Fruit fly (Drosophila melanogaster) whole organism, embryonic: ENCODE measurements around the gene chic.

Experiments
- CG10543 ChIP-seq: fragments of 200-800 bp; sonication (Bioruptor generic); optimal IDR thresholded peaks from 3 replicates; lab custom pipeline; 2017; ENCODE audit warnings: missing biosample characterization, mild to moderate bottlenecking, missing genetic modification characterization, moderate library complexity
- CG10959 ChIP-seq: fragments of 200-800 bp; sonication (Bioruptor generic); IDR thresholded peaks from 2 replicates; pipeline ENCODE4 v1.3.6; 2022; ENCODE audit warnings: missing biosample characterization, missing genetic modification characterization
- CG11504 ChIP-seq: fragments of 200-800 bp; sonication (Bioruptor generic); optimal IDR thresholded peaks from 3 replicates; lab custom pipeline; 2019; ENCODE audit warnings: missing biosample characterization, mild to moderate bottlenecking, missing genetic modification characterization, moderate library complexity
- CG12071 ChIP-seq: fragments of 200-800 bp; sonication (Bioruptor generic); optimal IDR thresholded peaks from 3 replicates; lab custom pipeline; 2018; ENCODE audit warnings: missing biosample characterization, mild to moderate bottlenecking, missing genetic modification characterization
- CG13424 ChIP-seq: fragments of 200-800 bp; sonication (Bioruptor generic); optimal IDR thresholded peaks from 2 replicates; lab custom pipeline; 2019; ENCODE audit warnings: missing biosample characterization, mild to moderate bottlenecking, missing genetic modification characterization, moderate library complexity
- CG15073 ChIP-seq: fragments of 200-800 bp; sonication (Bioruptor generic); optimal IDR thresholded peaks from 2 replicates; lab custom pipeline; 2016; ENCODE audit warnings: missing biosample characterization, missing genetic modification characterization
- CG15479 ChIP-seq: fragments of 200-800 bp; sonication (Bioruptor generic); optimal IDR thresholded peaks from 3 replicates; lab custom pipeline; 2019; ENCODE audit warnings: missing biosample characterization, mild to moderate bottlenecking, missing genetic modification characterization, moderate library complexity
- CG15601 ChIP-seq: fragments of 200-800 bp; sonication (Bioruptor generic); optimal IDR thresholded peaks from 3 replicates; lab custom pipeline; 2019; ENCODE audit warnings: missing biosample characterization, mild to moderate bottlenecking, missing genetic modification characterization, moderate library complexity
- CG1792 ChIP-seq: fragments of 200-800 bp; sonication (Bioruptor generic); optimal IDR thresholded peaks from 2 replicates; lab custom pipeline; 2016; ENCODE audit warnings: missing biosample characterization, missing genetic modification characterization
- CG1832 ChIP-seq: fragments of 200-800 bp; sonication (Bioruptor generic); optimal IDR thresholded peaks from 2 replicates; lab custom pipeline; 2017; ENCODE audit warnings: missing biosample characterization, mild to moderate bottlenecking, missing genetic modification characterization, inconsistent platforms
- CG2875 ChIP-seq: fragments of 200-800 bp; sonication (Bioruptor generic); optimal IDR thresholded peaks from 2 replicates; lab custom pipeline; 2017; ENCODE audit warnings: missing biosample characterization, mild to moderate bottlenecking, missing genetic modification characterization, missing genetic modification reagents
- CG3281 ChIP-seq: fragments of 200-800 bp; sonication (Bioruptor generic); optimal IDR thresholded peaks from 3 replicates; lab custom pipeline; 2017; ENCODE audit warnings: missing biosample characterization, mild to moderate bottlenecking, missing genetic modification characterization
- CG34422 ChIP-seq: fragments of 200-800 bp; sonication (Bioruptor generic); IDR thresholded peaks from 3 replicates; pipeline ENCODE4 v1.3.6; 2022; ENCODE audit warnings: missing biosample characterization, missing genetic modification characterization
- CG42726 ChIP-seq: fragments of 200-800 bp; sonication (Bioruptor generic); IDR thresholded peaks from 2 replicates; pipeline ENCODE4 v1.3.6; 2022; ENCODE audit warnings: missing biosample characterization, missing genetic modification characterization; ENCODE audit not compliant: partially characterized antibody
- CG6813 ChIP-seq: fragments of 200-800 bp; sonication (Bioruptor generic); optimal IDR thresholded peaks from 2 replicates; lab custom pipeline; 2017; ENCODE audit warnings: missing biosample characterization, missing genetic modification characterization, mild to moderate bottlenecking, moderate library complexity, missing genetic modification reagents
- CG7745 ChIP-seq: fragments of 200-800 bp; sonication (Bioruptor generic); optimal IDR thresholded peaks from 2 replicates; lab custom pipeline; 2018; ENCODE audit warnings: missing biosample characterization, mild to moderate bottlenecking, missing genetic modification characterization, moderate library complexity
- Dad ChIP-seq: fragments of 200-800 bp; sonication (Bioruptor generic); optimal IDR thresholded peaks from 3 replicates; lab custom pipeline; 2016; ENCODE audit warnings: missing biosample characterization, missing genetic modification characterization
- Dref ChIP-seq: fragments of 200-800 bp; sonication (Bioruptor generic); IDR thresholded peaks from 2 replicates; pipeline ENCODE4 v1.3.6; 2022; ENCODE audit warnings: missing biosample characterization, missing genetic modification characterization
- E2f2 ChIP-seq: fragments of 200-800 bp; sonication (Bioruptor generic); IDR thresholded peaks from 2 replicates; pipeline ENCODE4 v1.3.6; 2022; ENCODE audit warnings: missing biosample characterization, missing genetic modification characterization
- HmgZ ChIP-seq: fragments of 200-800 bp; sonication (Bioruptor generic); optimal IDR thresholded peaks from 2 replicates; lab custom pipeline; 2018; ENCODE audit warnings: missing biosample characterization, mild to moderate bottlenecking, missing genetic modification characterization
- Med ChIP-seq: fragments of 200-800 bp; sonication (Bioruptor generic); peaks from one replicate; lab custom pipeline; 2016; ENCODE audit warnings: missing biosample characterization, missing genetic modification characterization, mild to moderate bottlenecking, inconsistent platforms, moderate library complexity
- NC2α ChIP-seq: fragments of 200-800 bp; sonication (Bioruptor generic); optimal IDR thresholded peaks from 2 replicates; lab custom pipeline; 2016; ENCODE audit warnings: missing biosample characterization, missing genetic modification characterization
- NfI ChIP-seq: fragments of 200-800 bp; sonication (Bioruptor generic); optimal IDR thresholded peaks from 3 replicates; lab custom pipeline; 2018; ENCODE audit warnings: missing biosample characterization, mild to moderate bottlenecking, missing genetic modification characterization, moderate library complexity
- Opbp ChIP-seq: fragments of 200-800 bp; sonication (Bioruptor generic); IDR thresholded peaks from 3 replicates; pipeline ENCODE4 v1.3.6; 2022; ENCODE audit warnings: missing biosample characterization, missing genetic modification characterization; ENCODE audit not compliant: partially characterized antibody
- Pdp1 ChIP-seq, 2 experiments: fragments of 200-800 bp; sonication (Bioruptor generic); optimal IDR thresholded peaks; 3 replicates each; lab custom pipeline; 2016; ENCODE audit warnings: missing biosample characterization in 2 of 2, missing genetic modification characterization in 2 of 2, mild to moderate bottlenecking in 1 of 2, moderate library complexity in 1 of 2
- Ptx1 ChIP-seq: fragments of 200-800 bp; sonication (Bioruptor generic); IDR thresholded peaks from 2 replicates; pipeline ENCODE4 v1.3.6; 2022; ENCODE audit warnings: missing biosample characterization, missing genetic modification characterization
- Trl ChIP-seq, 3 experiments: fragments of >200 bp in 2 of 3; fragments of 200-800 bp in 1 of 3; sonication (Bioruptor generic) in 1 of 3; optimal IDR thresholded peaks; 2 replicates in 1 of 3; 3 replicates in 2 of 3; lab custom pipeline; 2016 to 2017; ENCODE audit warnings: missing biosample characterization in 1 of 3, missing genetic modification characterization in 1 of 3
- ato ChIP-seq: fragments of 200-800 bp; sonication (Bioruptor generic); IDR thresholded peaks from 2 replicates; pipeline ENCODE4 v1.3.6; 2022; ENCODE audit warnings: missing biosample characterization, missing genetic modification characterization; ENCODE audit not compliant: partially characterized antibody
- bbx ChIP-seq: fragments of 200-800 bp; sonication (Bioruptor generic); IDR thresholded peaks from 2 replicates; pipeline ENCODE4 v1.3.6; 2022; ENCODE audit warnings: missing biosample characterization, missing genetic modification characterization; ENCODE audit not compliant: partially characterized antibody
- chinmo ChIP-seq: fragments of 200-800 bp; sonication (Bioruptor generic); IDR thresholded peaks from 4 replicates; pipeline ENCODE4 v1.3.6; 2022; ENCODE audit warnings: missing biosample characterization, missing genetic modification characterization; ENCODE audit not compliant: partially characterized antibody
- chm ChIP-seq: fragments of 200-800 bp; sonication (Bioruptor generic); IDR thresholded peaks from 2 replicates; pipeline ENCODE4 v1.3.6; 2022; ENCODE audit warnings: missing biosample characterization, missing genetic modification characterization
- cwo ChIP-seq: fragments of 200-800 bp; sonication (Bioruptor generic); optimal IDR thresholded peaks from 3 replicates; lab custom pipeline; 2017; ENCODE audit warnings: missing biosample characterization, missing genetic modification characterization, mild to moderate bottlenecking, moderate library complexity, missing genetic modification reagents
- dati ChIP-seq: fragments of 200-800 bp; sonication (Bioruptor generic); IDR thresholded peaks from 2 replicates; pipeline ENCODE4 v1.3.6; 2022; ENCODE audit warnings: missing biosample characterization, missing genetic modification characterization
- eyg ChIP-seq: fragments of 200-800 bp; sonication (Bioruptor generic); optimal IDR thresholded peaks from 3 replicates; lab custom pipeline; 2016; ENCODE audit warnings: missing biosample characterization, missing genetic modification characterization
- gce ChIP-seq: fragments of 200-800 bp; sonication (Bioruptor generic); IDR thresholded peaks from 3 replicates; pipeline ENCODE4 v1.3.6; 2022; ENCODE audit warnings: missing biosample characterization, missing genetic modification characterization
- hb ChIP-seq: fragments of 200-800 bp; sonication (Bioruptor generic); IDR thresholded peaks from 3 replicates; pipeline ENCODE4 v1.3.6; 2022; ENCODE audit warnings: missing biosample characterization, missing genetic modification characterization; ENCODE audit not compliant: partially characterized antibody
- hbn ChIP-seq: fragments of 200-800 bp; sonication (Bioruptor generic); IDR thresholded peaks from 2 replicates; pipeline ENCODE4 v1.3.6; 2022; ENCODE audit warnings: missing biosample characterization, missing genetic modification characterization; ENCODE audit not compliant: partially characterized antibody
- klu ChIP-seq: fragments of 200-800 bp; sonication (Bioruptor generic); IDR thresholded peaks from 2 replicates; pipeline ENCODE4 v1.3.6; 2022; ENCODE audit warnings: missing biosample characterization, missing genetic modification characterization
- maf-S ChIP-seq: fragments of 200-800 bp; sonication (Bioruptor generic); optimal IDR thresholded peaks from 2 replicates; lab custom pipeline; 2016; ENCODE audit warnings: missing biosample characterization, missing genetic modification characterization
- onecut ChIP-seq: fragments of 200-800 bp; sonication (Bioruptor generic); IDR thresholded peaks from 2 replicates; pipeline ENCODE4 v1.3.6; 2022; ENCODE audit warnings: missing biosample characterization, missing genetic modification characterization
- pros ChIP-seq: fragments of 200-800 bp; sonication (Bioruptor generic); optimal IDR thresholded peaks from 3 replicates; lab custom pipeline; 2019; ENCODE audit warnings: missing biosample characterization, mild to moderate bottlenecking, missing genetic modification characterization, moderate library complexity
- tap ChIP-seq: fragments of 200-800 bp; optimal IDR thresholded peaks from 3 replicates; lab custom pipeline; 2019; ENCODE audit warnings: missing biosample characterization, mild to moderate bottlenecking, missing genetic modification characterization, moderate library complexity
- yki ChIP-seq: fragments of >200 bp; optimal IDR thresholded peaks from 3 replicates; lab custom pipeline; 2018
- zen2 ChIP-seq: fragments of 200-800 bp; sonication (Bioruptor generic); IDR thresholded peaks from 3 replicates; pipeline ENCODE4 v1.3.6; 2022; ENCODE audit warnings: missing biosample characterization, missing genetic modification characterization; ENCODE audit not compliant: partially characterized antibody
- zf30C ChIP-seq: fragments of 200-800 bp; sonication (Bioruptor generic); optimal IDR thresholded peaks from 3 replicates; lab custom pipeline; 2018; ENCODE audit warnings: missing biosample characterization, mild to moderate bottlenecking, missing genetic modification characterization

chic gene

DNA sequence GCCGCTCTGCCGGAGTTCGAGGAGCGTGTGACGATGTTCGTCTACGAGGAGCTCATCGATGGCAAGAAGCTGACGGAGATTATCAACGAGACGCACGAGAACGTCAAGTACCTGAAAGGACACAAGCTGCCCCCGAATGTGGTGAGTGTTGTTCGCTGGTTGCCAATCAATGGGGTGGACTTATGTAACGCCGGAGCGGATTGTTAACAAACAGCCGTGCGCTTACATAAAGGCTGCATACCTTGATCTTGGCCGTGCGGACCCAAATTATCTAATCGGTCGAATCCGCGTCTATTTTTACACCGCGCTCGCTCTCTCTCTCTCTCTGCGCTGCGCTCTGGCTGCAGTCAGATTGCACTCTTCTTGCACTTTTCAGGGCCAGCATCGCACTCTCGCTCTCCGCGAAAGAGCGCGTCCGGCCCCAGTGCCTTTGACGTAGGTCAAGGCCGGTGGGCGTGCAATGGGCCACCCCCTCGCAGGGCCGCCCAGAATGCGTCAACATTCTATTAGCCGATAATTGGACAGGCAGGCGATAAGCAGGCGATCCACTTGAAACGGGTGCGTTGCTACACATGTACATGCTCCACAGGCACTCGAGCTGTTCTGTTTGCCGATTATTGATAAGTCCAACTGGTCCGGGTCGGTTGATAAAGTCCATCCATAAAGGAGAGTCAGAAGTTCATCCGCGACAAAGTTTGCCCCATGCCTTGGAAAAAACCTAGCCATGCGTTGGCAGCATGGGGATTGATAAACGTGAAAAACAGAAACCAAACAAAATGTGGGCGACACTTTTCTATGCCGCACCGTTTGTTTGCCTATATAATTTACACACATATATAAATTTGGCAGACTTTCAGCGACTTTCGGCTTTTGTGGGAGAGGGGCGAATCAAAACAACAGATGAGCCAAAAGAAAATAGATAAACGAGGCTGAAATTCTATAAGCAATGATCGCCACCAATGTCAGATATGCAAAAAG lies 36.2 kb downstream of the chic start (continued):
- peak; percentile 53; the same call in 2 of the 3 replicates for TF ChIP-seq zen2 (GFP tag; lab: Robert Waterston, UW)
- TF ChIP-seq Opbp: peak; percentile 31; the same call in 1 of the 3 replicates
- no peak for TF ChIP-seq CG2875
- no peak for TF ChIP-seq CG15073 (GFP tag; lab: Kevin White, UChicago)
- TF ChIP-seq Pdp1 (GFP tag; optimal IDR thresholded peaks at IDR 0.05; lab: Kevin White, UChicago): peak in 1 of 2 experiments; percentile 98
- peak in 1 of 2 experiments; percentile 87 for TF ChIP-seq Trl (optimal IDR thresholded peaks at IDR 0.05; lab: Kevin White, UChicago)
- TF ChIP-seq Trl (GFP tag; optimal IDR thresholded peaks at IDR 0.05; lab: Kevin White, UChicago): peak; percentile 3
- TF ChIP-seq yki: peak; percentile 67
- no peak for TF ChIP-seq CG3281 (GFP tag; lab: Kevin White, UChicago)
- 0 out of 2 replicates have a peak, but pooled peaks have one; percentile 15 for TF ChIP-seq Ptx1
- TF ChIP-seq CG11504 (tag; lab: Kevin White, UChicago): no peak
- TF ChIP-seq CG13424: no peak
- TF ChIP-seq hb (GFP tag; lab: Robert Waterston, UW): no peak
- TF ChIP-seq zf30C (GFP tag; lab: Kevin White, UChicago): no peak
- TF ChIP-seq gce (GFP tag; lab: Robert Waterston, UW): no peak
- TF ChIP-seq chm (GFP tag; lab: Robert Waterston, UW): peak; percentile 76; the same call in 1 of the 2 replicates
- TF ChIP-seq cwo (GFP tag; lab: Kevin White, UChicago): peak; percentile 95
- peak; percentile 53 for TF ChIP-seq HmgZ (tag; lab: Kevin White, UChicago)
- no peak for TF ChIP-seq NfI (GFP tag; lab: Kevin White, UChicago)
- no peak for TF ChIP-seq maf-S (GFP tag; lab: Kevin White, UChicago)
- peak; percentile 47 for TF ChIP-seq CG1832 (GFP tag; lab: Kevin White, UChicago)
- no peak for TF ChIP-seq CG6813 (GFP tag; lab: Kevin White, UChicago)
- TF ChIP-seq CG42726 (GFP tag; lab: Robert Waterston, UW): 0 out of 2 replicates have a peak, but pooled peaks have one; percentile 53
- TF ChIP-seq CG1792: peak; percentile 9
- TF ChIP-seq chinmo (GFP tag; lab: Robert Waterston, UW): peak; percentile 81; the same call in 1 of the 4 replicates
- TF ChIP-seq klu (GFP tag; lab: Robert Waterston, UW): 0 out of 2 replicates have a peak, but pooled peaks have one; percentile 19
- peak; percentile 38; the same call in 1 of the 2 replicates for TF ChIP-seq E2f2 (GFP tag; lab: Robert Waterston, UW)
- TF ChIP-seq CG7745 (tag; lab: Kevin White, UChicago): peak; percentile 3
- peak; percentile 50 for TF ChIP-seq NC2α (GFP tag; lab: Kevin White, UChicago)
- TF ChIP-seq Med (GFP tag; lab: Kevin White, UChicago): peak; percentile 82
- TF ChIP-seq dati: no peak
- TF ChIP-seq Dad (GFP tag; lab: Kevin White, UChicago): peak; percentile 34
- no peak for TF ChIP-seq hbn (GFP tag; lab: Robert Waterston, UW)
- no peak for TF ChIP-seq tap (tag; lab: Kevin White, UChicago)
- no peak for TF ChIP-seq pros (GFP tag; lab: Kevin White, UChicago)
- TF ChIP-seq CG10959 (GFP tag; lab: Robert Waterston, UW): 0 out of 2 replicates have a peak, but pooled peaks have one; percentile 14
- peak; percentile 18; the same call in 1 of the 2 replicates for TF ChIP-seq onecut (GFP tag; lab: Robert Waterston, UW)
- TF ChIP-seq CG34422 (GFP tag; lab: Robert Waterston, UW): peak; percentile 35; the same call in 1 of the 3 replicates
- TF ChIP-seq ato (GFP tag; lab: Robert Waterston, UW): peak; percentile 27; the same call in 1 of the 2 replicates
- peak; percentile 21; the same call in 1 of the 2 replicates for TF ChIP-seq bbx (GFP tag; lab: Robert Waterston, UW)
- peak; percentile 38 for TF ChIP-seq CG10543 (GFP tag; lab: Kevin White, UChicago)
- peak; percentile 14 for TF ChIP-seq CG15479 (GFP tag; lab: Kevin White, UChicago)
- no peak for TF ChIP-seq eyg (GFP tag; lab: Kevin White, UChicago)
- no peak for TF ChIP-seq CG12071 (GFP tag; lab: Kevin White, UChicago)
- no peak for TF ChIP-seq CG15601 (tag; lab: Kevin White, UChicago)
- no peak for TF ChIP-seq Dref (GFP tag; lab: Robert Waterston, UW)
